Worm (Caenorhabditis elegans): ENCODE results near the gene tig-2.

- TF ChIP-seq ZK546.5 (tag; optimal IDR thresholded peaks at IDR 0.05) (no peak), unc-39 (tag; optimal IDR thresholded peaks at IDR 0.05) (no peak), mdl-1 (tag; optimal IDR thresholded peaks at IDR 0.05) (no peak)
These were observed 10.0 kb downstream of the tig-2 start, which contains the start of gene prx-6 for ce11 chrV:4719965-4720364.
